Fruit fly (Drosophila melanogaster): ENCODE measurements around the gene Neu2.

- no peak for TF ChIP-seq dac (GFP tag; optimal IDR thresholded peaks at IDR 0.05)
- TF ChIP-seq CG3032 (tag; optimal IDR thresholded peaks at IDR 0.05) = no peak
- no peak for TF ChIP-seq ss (GFP tag; optimal IDR thresholded peaks at IDR 0.05)
- TF ChIP-seq CG6792 (GFP tag; optimal IDR thresholded peaks at IDR 0.05) = no peak
- no peak for TF ChIP-seq OdsH (GFP tag; optimal IDR thresholded peaks at IDR 0.05)
- TF ChIP-seq CG1621 (tag; optimal IDR thresholded peaks at IDR 0.05) = no peak
- TF ChIP-seq CG8119 (GFP tag; IDR thresholded peaks at IDR 0.05) = no peak
- TF ChIP-seq dsx (GFP tag; optimal IDR thresholded peaks at IDR 0.05; ENCODE audit: poor library complexity, severe bottlenecking) = no peak
- TF ChIP-seq fd59A (GFP tag; optimal IDR thresholded peaks at IDR 0.05) = no peak
- TF ChIP-seq Ets21C (GFP tag; optimal IDR thresholded peaks at IDR 0.05) = no peak
- TF ChIP-seq Sox102F (GFP tag; optimal IDR thresholded peaks at IDR 0.05) = no peak
- TF ChIP-seq CG6163 (GFP tag; IDR thresholded peaks at IDR 0.05) = no peak
- TF ChIP-seq CG34406 (GFP tag; optimal IDR thresholded peaks at IDR 0.05) = no peak
These were observed 41.0 kb downstream of the Neu2 start for dm6 chr3L:21449336-21449735.

Measured in whole organism, prepupa.